Worm (Caenorhabditis elegans): ENCODE results near the gene tut-2.

DNA sequence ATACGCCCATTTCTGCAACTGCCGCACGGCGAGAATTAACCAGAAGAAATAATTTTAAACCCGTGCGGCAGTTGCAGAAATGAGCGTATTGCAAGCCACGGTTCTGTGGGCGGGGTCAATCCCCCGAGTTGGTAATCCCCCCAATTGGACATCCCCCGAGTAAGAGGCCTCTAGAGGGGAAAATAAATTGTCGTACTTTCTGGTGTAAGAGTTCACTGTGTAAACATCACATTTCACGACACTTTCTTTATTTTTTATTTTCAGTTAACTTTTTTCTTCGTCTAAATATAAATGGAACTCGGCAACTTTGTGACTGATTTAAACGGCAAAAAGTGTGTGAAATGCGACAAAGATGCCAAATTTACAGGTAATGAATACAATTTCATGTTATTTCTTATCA, at the start of gene tut-2:
- no peak for TF ChIP-seq egl-5 (tag; optimal IDR thresholded peaks at IDR 0.05)
- no peak for TF ChIP-seq nhr-77 (tag; optimal IDR thresholded peaks at IDR 0.05)
- no peak for TF ChIP-seq ceh-82 (tag; optimal IDR thresholded peaks at IDR 0.05)
- TF ChIP-seq ceh-28 (tag; optimal IDR thresholded peaks at IDR 0.05), result no peak
- no peak for TF ChIP-seq zag-1 (tag; optimal IDR thresholded peaks at IDR 0.05)
- TF ChIP-seq nhr-11 (tag; optimal IDR thresholded peaks at IDR 0.05), result no peak
- no peak for TF ChIP-seq egl-27 (tag; optimal IDR thresholded peaks at IDR 0.05)
- no peak for TF ChIP-seq pha-4 (tag; optimal IDR thresholded peaks at IDR 0.05)
- TF ChIP-seq fkh-10 (GFP tag; optimal IDR thresholded peaks at IDR 0.05), result no peak
